Worm (Caenorhabditis elegans) whole organism, midembryonic: ENCODE results near the gene F02E11.4.

Experiments
- flt-1 ChIP-seq: fragments of 200-800 bp; sonication (Bioruptor generic); IDR thresholded peaks from 2 replicates; pipeline ENCODE4 v1.3.6; 2022; ENCODE audit warnings: missing genetic modification characterization, missing compliant biosample characterization
- ref-1 ChIP-seq: fragments of 200-800 bp; sonication (Bioruptor generic); conservative IDR thresholded peaks from 2 replicates; pipeline ENCODE4 v1.3.6; 2022; ENCODE audit warnings: missing genetic modification reagents, missing genetic modification characterization, missing compliant biosample characterization
- tab-1 ChIP-seq: fragments of 200-800 bp; sonication (Bioruptor generic); IDR thresholded peaks from 2 replicates; pipeline ENCODE4 v1.3.6; 2022; ENCODE audit warnings: missing genetic modification characterization, missing compliant biosample characterization

- no peak for TF ChIP-seq flt-1 (GFP tag; lab: Robert Waterston, UW)
- TF ChIP-seq ref-1 (GFP tag; lab: Robert Waterston, UW) = no peak
- no peak for TF ChIP-seq tab-1 (GFP tag; lab: Robert Waterston, UW)
Measured at ce11 chrII:3247556-3247955, 30.0 kb downstream of the F02E11.4 start.
